Worm (Caenorhabditis elegans) whole organism, mixed stage, embryonic: Measurements from ENCODE around the gene atgl-1.
A peak's percentile ranks its signal among the peaks of the same experiment; 100 is the strongest.

Experiments used
- M03D4.4 ChIP-seq: sonication (generic microtip); optimal IDR thresholded peaks from 2 replicates; lab custom pipeline; 2017; ENCODE audit warnings: mild to moderate bottlenecking, missing genetic modification characterization, missing compliant biosample characterization
- bed-3 ChIP-seq: fragments of 200-800 bp; sonication (Bioruptor generic); optimal IDR thresholded peaks from 3 replicates; lab custom pipeline; 2018; ENCODE audit warnings: mild to moderate bottlenecking, missing genetic modification characterization, moderate library complexity, missing compliant biosample characterization
- blmp-1 ChIP-seq: fragments of 150-350 bp; optimal IDR thresholded peaks from 2 replicates; lab custom pipeline; 2014; ENCODE audit warnings: missing biosample characterization, missing genetic modification characterization
- ceh-39 ChIP-seq: fragments of 150-350 bp; optimal IDR thresholded peaks from 2 replicates; lab custom pipeline; 2014; ENCODE audit warnings: missing biosample characterization, missing genetic modification characterization
- ceh-43 ChIP-seq: fragments of 200-800 bp; sonication (Bioruptor generic); optimal IDR thresholded peaks from 2 replicates; lab custom pipeline; 2018; ENCODE audit warnings: mild to moderate bottlenecking, missing genetic modification characterization, moderate library complexity, missing compliant biosample characterization
- ceh-83 ChIP-seq: fragments of 200-800 bp; sonication (Bioruptor generic); optimal IDR thresholded peaks from 2 replicates; lab custom pipeline; 2018; ENCODE audit warnings: mild to moderate bottlenecking, missing genetic modification characterization, missing compliant biosample characterization
- ces-1 ChIP-seq: fragments of 150-350 bp; optimal IDR thresholded peaks from 2 replicates; lab custom pipeline; 2014; ENCODE audit warnings: missing biosample characterization, missing genetic modification reagents, missing genetic modification characterization
- cnd-1 ChIP-seq: fragments of 200-800 bp; sonication (Bioruptor generic); optimal IDR thresholded peaks from 2 replicates; lab custom pipeline; 2018; ENCODE audit warnings: mild to moderate bottlenecking, missing genetic modification characterization, missing compliant biosample characterization
- drap-1 ChIP-seq: fragments of 200-800 bp; sonication (Bioruptor generic); optimal IDR thresholded peaks from 3 replicates; lab custom pipeline; 2018; ENCODE audit warnings: mild to moderate bottlenecking, missing genetic modification characterization, missing compliant biosample characterization
- elt-1 ChIP-seq: sonication (generic microtip); optimal IDR thresholded peaks from 2 replicates; lab custom pipeline; 2017; ENCODE audit warnings: missing genetic modification characterization, mild to moderate bottlenecking, missing compliant biosample characterization, antibody characterized with exemption, moderate library complexity, borderline replicate concordance; ENCODE audit not compliant: insufficient read depth
- elt-3 ChIP-seq: fragments of 150-350 bp; optimal IDR thresholded peaks from 2 replicates; lab custom pipeline; 2014; ENCODE audit warnings: missing biosample characterization, missing genetic modification characterization
- flh-1 ChIP-seq: fragments of 200-800 bp; sonication (Bioruptor generic); optimal IDR thresholded peaks from 2 replicates; lab custom pipeline; 2018; ENCODE audit warnings: mild to moderate bottlenecking, missing genetic modification characterization, moderate library complexity, missing compliant biosample characterization
- ham-2 ChIP-seq: fragments of 200-800 bp; sonication (Bioruptor generic); optimal IDR thresholded peaks from 2 replicates; lab custom pipeline; 2018; ENCODE audit warnings: mild to moderate bottlenecking, missing genetic modification characterization, missing compliant biosample characterization
- hlh-1 ChIP-seq: fragments of 150-350 bp; optimal IDR thresholded peaks from 2 replicates; lab custom pipeline; 2014; ENCODE audit warnings: missing biosample characterization, missing genetic modification reagents, missing genetic modification characterization
- lin-13 ChIP-seq: fragments of 150-350 bp; optimal IDR thresholded peaks from 2 replicates; lab custom pipeline; 2014; ENCODE audit warnings: missing biosample characterization, missing genetic modification characterization
- lin-32 ChIP-seq: fragments of 200-800 bp; sonication (Bioruptor generic); optimal IDR thresholded peaks from 2 replicates; lab custom pipeline; 2018; ENCODE audit warnings: mild to moderate bottlenecking, missing genetic modification characterization, missing compliant biosample characterization
- lsy-2 ChIP-seq: fragments of 150-350 bp; optimal IDR thresholded peaks from 2 replicates; lab custom pipeline; 2014; ENCODE audit warnings: missing biosample characterization, missing genetic modification characterization
- mab-5 ChIP-seq: fragments of 150-350 bp; optimal IDR thresholded peaks from 2 replicates; lab custom pipeline; 2014; ENCODE audit warnings: missing biosample characterization, missing genetic modification characterization
- mep-1 ChIP-seq: fragments of 150-350 bp; optimal IDR thresholded peaks from 2 replicates; lab custom pipeline; 2017; ENCODE audit warnings: missing biosample characterization, missing genetic modification reagents, missing genetic modification characterization, inconsistent platforms
- mls-2 ChIP-seq: sonication (generic microtip); optimal IDR thresholded peaks from 2 replicates; lab custom pipeline; 2016; ENCODE audit warnings: mild to moderate bottlenecking, missing genetic modification characterization, moderate library complexity, missing compliant biosample characterization
- nhr-12 ChIP-seq: fragments of 150-350 bp; optimal IDR thresholded peaks from 2 replicates; lab custom pipeline; 2014; ENCODE audit warnings: missing biosample characterization, missing genetic modification characterization
- nhr-2 ChIP-seq: fragments of 150-350 bp; optimal IDR thresholded peaks from 2 replicates; lab custom pipeline; 2014; ENCODE audit warnings: missing biosample characterization, missing genetic modification characterization
- nhr-237 ChIP-seq: fragments of 150-350 bp; optimal IDR thresholded peaks from 2 replicates; lab custom pipeline; 2014; ENCODE audit warnings: missing biosample characterization, missing genetic modification characterization
- nhr-28 ChIP-seq: fragments of 150-350 bp; optimal IDR thresholded peaks from 2 replicates; lab custom pipeline; 2014; ENCODE audit warnings: missing biosample characterization, missing genetic modification characterization
- nhr-76 ChIP-seq: sonication (generic microtip); optimal IDR thresholded peaks from 2 replicates; lab custom pipeline; 2017; ENCODE audit warnings: missing biosample characterization, missing genetic modification characterization
- pha-4 ChIP-seq: fragments of 150-350 bp; optimal IDR thresholded peaks from 2 replicates; lab custom pipeline; 2018; ENCODE audit warnings: missing biosample characterization, missing genetic modification reagents, missing genetic modification characterization
- sem-2 ChIP-seq: fragments of 200-800 bp; sonication (Bioruptor generic); optimal IDR thresholded peaks from 2 replicates; lab custom pipeline; 2018; ENCODE audit warnings: mild to moderate bottlenecking, missing genetic modification characterization, missing compliant biosample characterization
- sptf-1 ChIP-seq: sonication (generic microtip); optimal IDR thresholded peaks from 2 replicates; lab custom pipeline; 2017; ENCODE audit warnings: mild to moderate bottlenecking, missing genetic modification characterization, moderate library complexity, missing compliant biosample characterization
- unc-120 ChIP-seq: sonication (generic microtip); optimal IDR thresholded peaks from 2 replicates; lab custom pipeline; 2017; ENCODE audit warnings: missing genetic modification characterization, missing compliant biosample characterization; ENCODE audit not compliant: poor library complexity, severe bottlenecking
- unc-62 ChIP-seq: fragments of 150-350 bp; optimal IDR thresholded peaks from 2 replicates; lab custom pipeline; 2014; ENCODE audit warnings: missing biosample characterization, missing genetic modification reagents, missing genetic modification characterization
- zip-8 ChIP-seq: fragments of 150-350 bp; optimal IDR thresholded peaks from 2 replicates; lab custom pipeline; 2014; ENCODE audit warnings: missing biosample characterization, missing genetic modification characterization
- ztf-11 ChIP-seq: fragments of 150-350 bp; optimal IDR thresholded peaks from 2 replicates; lab custom pipeline; 2014; ENCODE audit warnings: missing biosample characterization, missing genetic modification characterization

The atgl-1 gene

DNA sequence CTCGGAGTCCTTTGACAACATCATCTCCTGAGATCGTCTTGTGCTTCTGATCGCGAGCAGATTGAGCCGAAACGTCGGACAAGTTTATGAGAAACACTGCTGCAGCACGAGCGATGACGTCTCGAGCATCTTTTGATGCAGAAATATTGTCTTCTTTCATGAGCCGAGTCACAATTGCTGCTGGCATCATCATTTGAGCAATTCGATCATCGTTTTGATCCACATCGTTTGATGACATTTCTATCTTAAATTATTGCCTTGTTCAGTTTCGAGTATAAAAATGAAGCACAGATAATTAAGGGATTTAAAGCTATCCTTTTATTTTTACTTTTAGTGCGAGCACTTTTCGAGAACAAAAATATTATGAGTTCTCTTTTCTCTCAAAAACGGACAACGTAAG lies 43.4 kb upstream of the atgl-1 start, which contains the start of gene T26A5.8:
TSS of gene T26A5.8 (minus strand) at position 247 of the 400 bp plus-strand sequence.
- TF ChIP-seq nhr-12 (tag; lab: Kevin White, UChicago): no peak
- TF ChIP-seq nhr-28: no peak
- TF ChIP-seq lin-13: no peak
- TF ChIP-seq ztf-11: no peak
- no peak for TF ChIP-seq nhr-237 (tag; lab: Kevin White, UChicago)
- no peak for TF ChIP-seq unc-62 (GFP tag; lab: Kevin White, UChicago)

DNA sequence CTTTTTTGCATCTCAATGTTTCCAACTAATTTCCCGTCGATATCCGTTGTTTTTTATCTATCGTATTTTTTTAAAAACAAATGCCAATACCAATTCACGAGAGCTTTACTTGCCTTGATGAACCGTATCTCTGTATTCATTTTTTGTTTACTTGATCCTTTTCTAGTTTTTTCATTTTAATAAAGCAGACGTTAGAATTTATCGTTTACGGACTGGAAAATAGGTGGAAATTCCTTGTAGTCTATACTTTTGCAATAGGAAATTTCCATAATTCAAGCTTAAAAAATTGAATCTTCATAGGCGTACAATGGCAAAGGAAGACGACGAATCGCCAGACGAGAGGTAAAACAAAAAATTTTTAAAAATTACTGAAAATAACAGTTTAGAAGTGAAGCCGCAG lies 40.6 kb upstream of the atgl-1 start, which contains the start of gene algn-1:
TSS of gene algn-1 (plus strand) at position 301 of the 400 bp plus-strand sequence.
- TF ChIP-seq lin-13 (no peak), flh-1 (GFP tag; lab: Kevin White, UChicago) (no peak)

DNA sequence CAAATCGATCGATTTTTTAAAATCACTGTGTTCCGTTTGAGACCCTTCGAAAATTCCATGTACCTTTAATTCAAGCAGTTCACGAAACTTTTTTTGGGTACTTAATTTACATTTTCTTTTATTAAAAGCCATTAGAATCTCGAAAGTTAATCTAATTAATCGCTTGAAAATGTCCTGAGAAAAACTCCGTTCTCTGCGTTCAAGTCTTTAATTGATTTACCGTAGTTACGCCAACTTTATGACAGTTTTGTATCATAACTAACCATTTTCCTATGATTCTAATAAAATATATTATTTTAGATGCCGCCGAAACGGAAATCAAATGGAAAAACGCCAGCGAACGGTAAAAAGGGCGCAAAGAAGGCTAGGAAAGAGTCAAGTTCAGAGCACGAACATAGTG lies 34.9 kb upstream of the atgl-1 start, which contains the start of gene jhdm-1:
TSS of gene jhdm-1 (plus strand) at position 301 of the 400 bp plus-strand sequence.
- TF ChIP-seq cnd-1 (tag; lab: Kevin White, UChicago) (no peak), nhr-76 (tag; lab: Kevin White, UChicago) (no peak), ces-1 (no peak), lin-13 (no peak), flh-1 (GFP tag; lab: Kevin White, UChicago) (no peak), mab-5 (tag; lab: Kevin White, UChicago) (no peak), sem-2 (GFP tag; lab: Kevin White, UChicago) (no peak), nhr-237 (tag; lab: Kevin White, UChicago) (no peak), lsy-2 (tag; lab: Kevin White, UChicago) (no peak), ceh-43 (GFP tag; lab: Kevin White, UChicago) (no peak), ceh-39 (tag; lab: Kevin White, UChicago) (no peak), zip-8 (tag; lab: Kevin White, UChicago) (no peak), sptf-1 (no peak), ham-2 (GFP tag; lab: Kevin White, UChicago) (no peak), elt-3 (tag; lab: Kevin White, UChicago) (no peak), nhr-12 (tag; lab: Kevin White, UChicago) (no peak), nhr-28 (no peak)

DNA sequence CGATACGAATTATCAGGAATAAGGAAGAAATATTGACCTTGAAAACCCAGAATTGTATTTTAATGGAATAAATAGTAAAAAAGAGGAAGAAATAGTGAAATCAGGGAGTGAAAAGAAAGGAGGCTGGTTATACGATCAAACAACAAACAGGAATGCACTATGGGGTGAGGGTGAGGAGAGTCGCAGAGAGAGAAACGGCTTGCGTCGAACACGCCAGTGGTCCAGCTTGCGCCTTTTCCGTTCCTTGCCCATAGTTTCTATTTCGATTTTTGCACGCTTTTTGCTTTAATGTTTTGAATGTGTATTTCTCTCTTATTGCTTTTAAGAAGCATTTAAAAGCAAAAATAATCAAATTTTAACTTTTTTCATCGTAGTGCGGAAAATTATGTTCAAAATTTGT lies 34.4 kb upstream of the atgl-1 start:
- TF ChIP-seq sptf-1: peak; percentile 86
- no peak for TF ChIP-seq nhr-28
- peak; percentile 5 for TF ChIP-seq bed-3 (GFP tag; lab: Kevin White, UChicago)
- TF ChIP-seq M03D4.4 (tag; lab: Kevin White, UChicago): peak; percentile 78
- peak; percentile 67 for TF ChIP-seq unc-120
- peak; percentile 51 for TF ChIP-seq blmp-1 (tag; lab: Kevin White, UChicago)
- TF ChIP-seq hlh-1 (tag; lab: Kevin White, UChicago): peak; percentile 37
- TF ChIP-seq ceh-83 (GFP tag; lab: Kevin White, UChicago): peak; percentile 51
- no peak for TF ChIP-seq mab-5 (tag; lab: Kevin White, UChicago)
- peak; percentile 83 for TF ChIP-seq lin-13
- no peak for TF ChIP-seq nhr-2 (tag; lab: Kevin White, UChicago)
- TF ChIP-seq elt-1: peak; percentile 35
- TF ChIP-seq nhr-76 (tag; lab: Kevin White, UChicago): no peak
- peak; percentile 41 for TF ChIP-seq ztf-11
- peak; percentile 82 for TF ChIP-seq lsy-2 (tag; lab: Kevin White, UChicago)
- TF ChIP-seq nhr-237 (tag; lab: Kevin White, UChicago): peak; percentile 85
- TF ChIP-seq lin-32 (GFP tag; lab: Kevin White, UChicago): no peak
- TF ChIP-seq mls-2: peak; percentile 81
- peak; percentile 72 for TF ChIP-seq cnd-1 (tag; lab: Kevin White, UChicago)
- peak; percentile 63 for TF ChIP-seq drap-1 (GFP tag; lab: Kevin White, UChicago)
- peak; percentile 75 for TF ChIP-seq ham-2 (GFP tag; lab: Kevin White, UChicago)
- TF ChIP-seq zip-8 (tag; lab: Kevin White, UChicago): no peak
- peak; percentile 6 for TF ChIP-seq flh-1 (GFP tag; lab: Kevin White, UChicago)
- TF ChIP-seq mep-1 (tag; lab: Kevin White, UChicago): peak; percentile 89
- TF ChIP-seq ceh-39 (tag; lab: Kevin White, UChicago): no peak
- peak; percentile 7 for TF ChIP-seq ceh-43 (GFP tag; lab: Kevin White, UChicago)
- peak; percentile 11 for TF ChIP-seq sem-2 (GFP tag; lab: Kevin White, UChicago)
- TF ChIP-seq ces-1: peak; percentile 25
- TF ChIP-seq nhr-12 (tag; lab: Kevin White, UChicago): no peak
- peak; percentile 75 for TF ChIP-seq pha-4 (tag; lab: Kevin White, UChicago)
